Worm (Caenorhabditis elegans) whole organism, L2 larva: Measurements from ENCODE around the gene prp-9.

Experiments
- nhr-25 ChIP-seq: fragments of 150-350 bp; sonication (generic microtip); optimal IDR thresholded peaks from 3 replicates; lab custom pipeline; 2014; ENCODE audit warnings: missing biosample characterization, missing genetic modification characterization
- skn-1 ChIP-seq: sonication (generic microtip); optimal IDR thresholded peaks from 2 replicates; lab custom pipeline; 2017; ENCODE audit warnings: missing biosample characterization, missing genetic modification characterization
- unc-39 ChIP-seq: fragments of 150-350 bp; optimal IDR thresholded peaks from 2 replicates; lab custom pipeline; 2014; ENCODE audit warnings: missing biosample characterization, missing genetic modification characterization
- zag-1 ChIP-seq: fragments of 150-350 bp; optimal IDR thresholded peaks from 2 replicates; lab custom pipeline; 2014; ENCODE audit warnings: missing biosample characterization, missing genetic modification characterization

DNA sequence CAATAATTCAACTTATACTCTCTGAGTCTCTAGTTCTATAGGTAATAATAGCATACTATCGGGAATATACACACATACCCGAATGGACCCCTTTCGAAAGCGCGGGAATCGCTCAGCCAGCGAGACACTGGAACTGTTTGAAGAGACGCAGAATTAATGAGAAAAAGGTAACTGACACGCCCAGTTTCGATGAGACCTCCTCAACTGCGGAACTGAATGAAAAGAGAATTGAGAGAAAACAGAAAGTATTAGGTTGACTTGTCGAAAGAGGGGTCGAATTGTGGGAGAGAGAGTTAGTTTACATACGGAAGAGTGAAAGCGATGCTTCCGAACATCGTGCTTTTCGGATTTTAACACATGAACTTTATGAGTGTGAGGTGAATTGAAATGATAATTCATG is 6.8 kb upstream of the prp-9 start:
- TF ChIP-seq skn-1 (tag; lab: Kevin White, UChicago) (no peak), unc-39 (tag; lab: Kevin White, UChicago) (no peak), nhr-25 (tag; lab: Kevin White, UChicago) (no peak), zag-1 (tag; lab: Kevin White, UChicago) (no peak)
